Fruit fly (Drosophila melanogaster): Measurements from ENCODE around the gene mRpL14.

The mRpL14 gene

DNA sequence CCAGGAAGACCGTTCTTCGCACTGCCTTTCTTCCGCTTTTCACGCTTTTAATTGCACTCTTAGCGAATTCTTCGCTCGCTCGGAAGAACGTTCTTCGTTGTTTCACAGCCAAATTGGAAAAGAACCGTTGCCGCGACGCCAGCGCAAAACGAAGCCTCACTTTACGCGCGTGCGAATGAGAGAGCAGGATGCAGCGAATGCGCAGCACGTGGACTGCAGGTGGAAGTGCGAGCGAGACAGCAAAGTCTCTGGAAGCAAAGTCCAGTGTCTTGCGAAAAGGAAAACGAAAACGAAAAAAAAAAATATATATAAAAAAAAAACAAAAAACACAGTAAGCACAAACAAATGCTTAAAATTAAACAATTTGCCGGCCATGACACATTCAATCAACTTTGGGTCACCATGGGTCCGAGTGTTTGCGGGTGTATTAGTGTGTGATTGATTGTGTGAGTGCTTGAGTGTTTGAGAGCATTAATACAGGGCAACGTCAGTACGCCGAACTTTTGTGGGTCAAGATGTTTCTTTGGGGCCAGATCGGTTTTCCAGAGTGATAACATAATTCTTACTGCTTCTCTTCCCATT lies 9.8 kb downstream of the mRpL14 start, which contains the start of gene Ilp6:
Gene Ilp6, minus strand, starts transcription at position 103 of the 582 bp plus-strand sequence.
- TF ChIP-seq dmrt93B (GFP tag; optimal IDR thresholded peaks at IDR 0.05) (no peak), jim (GFP tag; optimal IDR thresholded peaks at IDR 0.05) (no peak), brk (GFP tag; optimal IDR thresholded peaks at IDR 0.05) (no peak), Rel (GFP tag; optimal IDR thresholded peaks at IDR 0.05) (peak; percentile 54), Rel (tag; optimal IDR thresholded peaks at IDR 0.05) (peak; percentile 48), Hnf4 (GFP tag; optimal IDR thresholded peaks at IDR 0.05) (peak; percentile 87), h (GFP tag; optimal IDR thresholded peaks at IDR 0.05) (peak; percentile 20), Sp1 (GFP tag; optimal IDR thresholded peaks at IDR 0.05) (peak; percentile 19), Hr78 (GFP tag; optimal IDR thresholded peaks at IDR 0.05) (no peak), rgr (GFP tag; optimal IDR thresholded peaks at IDR 0.05) (no peak), Myc (optimal IDR thresholded peaks at IDR 0.05) (no peak)

DNA sequence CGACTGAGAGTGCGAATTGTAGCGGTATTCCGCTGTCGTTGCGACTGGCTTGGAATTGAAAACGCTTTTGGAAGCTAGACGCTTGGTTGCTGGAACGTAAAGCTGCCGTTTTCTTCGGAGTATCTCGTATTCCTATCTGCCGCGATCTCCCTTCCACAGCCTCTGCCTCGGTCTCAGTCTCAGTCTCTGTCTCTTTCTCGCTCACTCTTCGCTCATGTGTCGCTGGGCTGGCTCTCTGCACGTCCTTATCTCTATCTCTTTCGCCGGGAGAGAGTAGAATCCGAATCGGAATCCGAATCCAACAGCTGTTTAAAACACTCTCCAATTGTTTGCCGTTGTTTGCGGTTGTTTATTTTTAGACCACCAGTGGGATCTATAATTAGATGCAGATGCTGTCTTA lies 10.4 kb downstream of the mRpL14 start:
- no peak for TF ChIP-seq CG9705 (GFP tag; optimal IDR thresholded peaks at IDR 0.05)
- TF ChIP-seq fru (GFP tag; optimal IDR thresholded peaks at IDR 0.05) = no peak
- TF ChIP-seq CrebA (GFP tag; optimal IDR thresholded peaks at IDR 0.05; ENCODE audit: borderline replicate concordance) = no peak
- TF ChIP-seq ey (GFP tag; optimal IDR thresholded peaks at IDR 0.05) = no peak
- peak in 1 of 2 experiments; percentile 30 for TF ChIP-seq dl (GFP tag; optimal IDR thresholded peaks at IDR 0.05; ENCODE audit: insufficient read depth in 1 of 2, partially characterized antibody in 2 of 2)
- TF ChIP-seq Dif (GFP tag; optimal IDR thresholded peaks at IDR 0.05; ENCODE audit: partially characterized antibody) = peak; percentile 17
- TF ChIP-seq HLH106 (tag; optimal IDR thresholded peaks at IDR 0.05) = no peak
- no peak for TF ChIP-seq tai (GFP tag; optimal IDR thresholded peaks at IDR 0.05)
- no peak for TF ChIP-seq Jra (GFP tag; optimal IDR thresholded peaks at IDR 0.05)
- TF ChIP-seq usp (GFP tag; optimal IDR thresholded peaks at IDR 0.05) = no peak
- no peak for TF ChIP-seq br (GFP tag; optimal IDR thresholded peaks at IDR 0.05)
- TF ChIP-seq Dfd (GFP tag; optimal IDR thresholded peaks at IDR 0.05) = no peak

DNA sequence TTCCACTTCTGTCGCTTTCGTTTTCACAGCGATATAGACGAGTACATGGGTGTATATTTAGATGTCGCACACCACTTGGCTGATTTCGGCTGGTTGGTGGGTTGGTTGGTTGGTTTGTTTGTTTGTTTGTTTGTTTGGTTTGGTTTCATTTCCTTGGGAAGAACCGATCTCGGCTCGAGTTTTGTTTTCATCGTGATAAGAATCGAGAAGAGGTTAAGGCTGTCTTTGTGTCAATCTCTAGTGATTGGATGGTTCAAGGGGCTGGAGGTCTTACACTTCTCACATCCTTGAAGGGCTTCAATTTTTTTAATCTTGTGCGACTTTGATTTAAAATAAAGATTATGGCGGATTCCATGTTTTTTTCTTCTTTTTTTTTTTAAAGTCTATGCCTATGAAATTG lies 11.7 kb downstream of the mRpL14 start:
- TF ChIP-seq Rel (GFP tag; optimal IDR thresholded peaks at IDR 0.05) (no peak), Rel (tag; optimal IDR thresholded peaks at IDR 0.05) (peak; percentile 78), Hnf4 (GFP tag; optimal IDR thresholded peaks at IDR 0.05) (no peak)

DNA sequence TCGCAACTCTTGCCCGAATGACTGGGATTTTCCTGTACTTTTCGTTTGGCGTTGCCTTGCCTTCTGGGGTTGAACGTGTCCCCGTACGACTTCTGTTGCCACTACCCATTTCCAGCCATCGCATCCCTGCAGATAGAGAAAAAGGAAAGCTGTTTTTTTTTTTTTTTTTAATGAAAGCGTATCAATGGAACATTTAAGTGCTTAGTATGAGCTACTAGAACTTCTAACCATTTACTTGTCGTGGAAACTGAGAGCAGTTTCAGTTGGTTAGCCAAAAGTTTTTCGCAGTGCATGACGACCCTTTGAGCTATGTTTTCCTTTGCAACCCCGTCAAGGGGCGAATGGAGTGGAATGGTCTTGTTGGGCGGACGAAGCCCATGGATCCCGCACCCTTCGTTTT lies 15.1 kb downstream of the mRpL14 start:
- TF ChIP-seq OdsH (GFP tag; optimal IDR thresholded peaks at IDR 0.05) (peak; percentile 73), foxo (GFP tag; optimal IDR thresholded peaks at IDR 0.05) (peak in 1 of 2 experiments; percentile 80), Rel (GFP tag; optimal IDR thresholded peaks at IDR 0.05) (no peak), Rel (tag; optimal IDR thresholded peaks at IDR 0.05) (no peak), rgr (GFP tag; optimal IDR thresholded peaks at IDR 0.05) (peak; percentile 75), tai (GFP tag; optimal IDR thresholded peaks at IDR 0.05) (no peak), CG32264 (GFP tag; optimal IDR thresholded peaks at IDR 0.05) (no peak), CrebA (GFP tag; optimal IDR thresholded peaks at IDR 0.05; ENCODE audit: borderline replicate concordance) (no peak), jim (GFP tag; optimal IDR thresholded peaks at IDR 0.05) (no peak), Abd-B (GFP tag; optimal IDR thresholded peaks at IDR 0.05) (no peak), woc (GFP tag; optimal IDR thresholded peaks at IDR 0.05) (peak; percentile 57), brk (GFP tag; optimal IDR thresholded peaks at IDR 0.05) (no peak), N (GFP tag; optimal IDR thresholded peaks at IDR 0.05) (no peak), psq (GFP tag; optimal IDR thresholded peaks at IDR 0.05) (peak; percentile 61), sage (GFP tag; optimal IDR thresholded peaks at IDR 0.05) (peak; percentile 14), br (GFP tag; optimal IDR thresholded peaks at IDR 0.05) (peak; percentile 78), usp (GFP tag; optimal IDR thresholded peaks at IDR 0.05) (no peak), Jra (GFP tag; optimal IDR thresholded peaks at IDR 0.05) (peak; percentile 64), CG9705 (GFP tag; optimal IDR thresholded peaks at IDR 0.05) (no peak), Sp1 (GFP tag; optimal IDR thresholded peaks at IDR 0.05) (peak; percentile 64), Hr78 (GFP tag; optimal IDR thresholded peaks at IDR 0.05) (no peak), pan (optimal IDR thresholded peaks at IDR 0.05) (no peak), Mio (GFP tag; optimal IDR thresholded peaks at IDR 0.05) (no peak), Myc (optimal IDR thresholded peaks at IDR 0.05) (no peak), Hnf4 (GFP tag; optimal IDR thresholded peaks at IDR 0.05) (peak; percentile 77), h (GFP tag; optimal IDR thresholded peaks at IDR 0.05) (no peak), GATAd (GFP tag; optimal IDR thresholded peaks at IDR 0.05) (no peak), dmrt93B (GFP tag; optimal IDR thresholded peaks at IDR 0.05) (no peak), dsf (GFP tag; optimal IDR thresholded peaks at IDR 0.05; ENCODE audit: borderline replicate concordance) (no peak), Hr83 (GFP tag; optimal IDR thresholded peaks at IDR 0.05; ENCODE audit: poor library complexity, severe bottlenecking) (no peak), fru (GFP tag; optimal IDR thresholded peaks at IDR 0.05) (peak; percentile 82), Dif (GFP tag; optimal IDR thresholded peaks at IDR 0.05; ENCODE audit: partially characterized antibody) (no peak), ey (GFP tag; optimal IDR thresholded peaks at IDR 0.05) (peak; percentile 82), lola (GFP tag; optimal IDR thresholded peaks at IDR 0.05) (no peak), sv (GFP tag; optimal IDR thresholded peaks at IDR 0.05) (peak; percentile 67), dl (GFP tag; optimal IDR thresholded peaks at IDR 0.05; ENCODE audit: insufficient read depth in 1 of 2, partially characterized antibody in 2 of 2) (no peak), Dfd (GFP tag; optimal IDR thresholded peaks at IDR 0.05) (no peak), Vsx2 (GFP tag; optimal IDR thresholded peaks at IDR 0.05; ENCODE audit: partially characterized antibody) (no peak), HLH106 (tag; optimal IDR thresholded peaks at IDR 0.05) (peak; percentile 62)

Data from whole organism, wandering third instar larva.